Fruit fly (Drosophila melanogaster) whole organism, embryonic: ENCODE results near the gene TFAM.

ENCODE experiments used
- CG10274 ChIP-seq: fragments of 200-800 bp; sonication (Bioruptor generic); optimal IDR thresholded peaks from 3 replicates; lab custom pipeline; 2017; ENCODE audit warnings: missing biosample characterization, mild to moderate bottlenecking, missing genetic modification characterization
- CG10431 ChIP-seq: fragments of 200-800 bp; sonication (Bioruptor generic); optimal IDR thresholded peaks from 3 replicates; lab custom pipeline; 2018; ENCODE audit warnings: missing biosample characterization, mild to moderate bottlenecking, missing genetic modification characterization
- CG10565 ChIP-seq: fragments of 200-800 bp; sonication (Bioruptor generic); optimal IDR thresholded peaks from 3 replicates; lab custom pipeline; 2016; ENCODE audit warnings: missing biosample characterization, mild to moderate bottlenecking, missing genetic modification characterization
- CG11723 ChIP-seq: fragments of 200-800 bp; sonication (Bioruptor generic); optimal IDR thresholded peaks from 2 replicates; lab custom pipeline; 2017; ENCODE audit warnings: missing biosample characterization, mild to moderate bottlenecking, missing genetic modification characterization
- CG12659 ChIP-seq: fragments of 200-800 bp; sonication (Bioruptor generic); optimal IDR thresholded peaks from 3 replicates; lab custom pipeline; 2017; ENCODE audit warnings: mild to moderate bottlenecking, missing biosample characterization, missing genetic modification reagents, missing genetic modification characterization
- CG17612 ChIP-seq: fragments of 200-800 bp; sonication (Bioruptor generic); IDR thresholded peaks from 2 replicates; pipeline ENCODE4 v1.3.6; 2022; ENCODE audit warnings: missing biosample characterization, missing genetic modification characterization
- CG1832 ChIP-seq: fragments of 200-800 bp; sonication (Bioruptor generic); optimal IDR thresholded peaks from 2 replicates; lab custom pipeline; 2017; ENCODE audit warnings: missing biosample characterization, mild to moderate bottlenecking, missing genetic modification characterization, inconsistent platforms
- CG30020 ChIP-seq: fragments of 200-800 bp; optimal IDR thresholded peaks from 2 replicates; lab custom pipeline; 2019; ENCODE audit warnings: missing biosample characterization, mild to moderate bottlenecking, missing genetic modification characterization, moderate library complexity
- CG30403 ChIP-seq: fragments of 200-800 bp; sonication (Bioruptor generic); optimal IDR thresholded peaks from 3 replicates; lab custom pipeline; 2016; ENCODE audit warnings: missing biosample characterization, missing genetic modification characterization
- CG31365 ChIP-seq: fragments of 200-800 bp; sonication (Bioruptor generic); optimal IDR thresholded peaks from 2 replicates; lab custom pipeline; 2018; ENCODE audit warnings: missing biosample characterization, mild to moderate bottlenecking, missing genetic modification characterization
- CG3163 ChIP-seq: fragments of 200-800 bp; sonication (Bioruptor generic); optimal IDR thresholded peaks from 3 replicates; lab custom pipeline; 2016; ENCODE audit warnings: missing biosample characterization, missing genetic modification characterization
- CG3995 ChIP-seq: fragments of 200-800 bp; sonication (Bioruptor generic); optimal IDR thresholded peaks from 3 replicates; lab custom pipeline; 2016; ENCODE audit warnings: missing biosample characterization, missing genetic modification characterization
- CG4730 ChIP-seq: fragments of 200-800 bp; sonication (Bioruptor generic); IDR thresholded peaks from 2 replicates; pipeline ENCODE4 v1.3.6; 2022; ENCODE audit warnings: missing biosample characterization, missing genetic modification characterization
- CG6175 ChIP-seq: fragments of 200-800 bp; sonication (Bioruptor generic); IDR thresholded peaks from 3 replicates; pipeline ENCODE4 v1.3.6; 2022; ENCODE audit warnings: missing biosample characterization, missing genetic modification characterization
- CG6272 ChIP-seq: fragments of 200-800 bp; sonication (Bioruptor generic); IDR thresholded peaks from 2 replicates; pipeline ENCODE4 v1.3.6; 2022; ENCODE audit warnings: missing biosample characterization, missing genetic modification characterization
- CG9609 ChIP-seq: fragments of 200-800 bp; sonication (Bioruptor generic); optimal IDR thresholded peaks from 3 replicates; lab custom pipeline; 2016; ENCODE audit warnings: missing biosample characterization, missing genetic modification characterization
- CG9797 ChIP-seq: fragments of 200-800 bp; sonication (Bioruptor generic); optimal IDR thresholded peaks from 3 replicates; lab custom pipeline; 2018; ENCODE audit warnings: missing biosample characterization, mild to moderate bottlenecking, missing genetic modification characterization
- CTCF ChIP-seq: fragments of 200-800 bp; sonication (Bioruptor generic); optimal IDR thresholded peaks from 2 replicates; lab custom pipeline; 2017; ENCODE audit warnings: missing biosample characterization, mild to moderate bottlenecking, missing genetic modification characterization, moderate library complexity
- Dll ChIP-seq: fragments of 200-800 bp; sonication (Bioruptor generic); IDR thresholded peaks from 4 replicates; pipeline ENCODE4 v1.3.6; 2022; ENCODE audit warnings: missing biosample characterization, missing genetic modification characterization; ENCODE audit not compliant: partially characterized antibody
- ERR ChIP-seq: fragments of 200-800 bp; sonication (Bioruptor generic); optimal IDR thresholded peaks from 2 replicates; lab custom pipeline; 2016; ENCODE audit warnings: missing biosample characterization, missing genetic modification characterization
- HmgZ ChIP-seq: fragments of 200-800 bp; sonication (Bioruptor generic); optimal IDR thresholded peaks from 2 replicates; lab custom pipeline; 2018; ENCODE audit warnings: missing biosample characterization, mild to moderate bottlenecking, missing genetic modification characterization
- MTF-1 ChIP-seq: fragments of 200-800 bp; sonication (Bioruptor generic); optimal IDR thresholded peaks from 2 replicates; lab custom pipeline; 2018; ENCODE audit warnings: missing biosample characterization, mild to moderate bottlenecking, missing genetic modification characterization, borderline replicate concordance
- Med ChIP-seq: fragments of 200-800 bp; sonication (Bioruptor generic); peaks from one replicate; lab custom pipeline; 2016; ENCODE audit warnings: missing biosample characterization, missing genetic modification characterization, mild to moderate bottlenecking, inconsistent platforms, moderate library complexity
- Optix ChIP-seq: fragments of 200-800 bp; sonication (Bioruptor generic); IDR thresholded peaks from 3 replicates; pipeline ENCODE4 v1.3.6; 2022; ENCODE audit warnings: missing biosample characterization, missing genetic modification characterization
- PHDP ChIP-seq: fragments of 200-800 bp; sonication (Bioruptor generic); optimal IDR thresholded peaks from 3 replicates; lab custom pipeline; 2018; ENCODE audit warnings: missing biosample characterization, mild to moderate bottlenecking, missing genetic modification characterization, moderate library complexity
- Spps ChIP-seq: fragments of 200-800 bp; sonication (Bioruptor generic); optimal IDR thresholded peaks from 2 replicates; lab custom pipeline; 2018; ENCODE audit warnings: missing biosample characterization, mild to moderate bottlenecking, missing genetic modification characterization
- Usf ChIP-seq: fragments of 200-800 bp; sonication (Bioruptor generic); optimal IDR thresholded peaks from 2 replicates; lab custom pipeline; 2017; ENCODE audit warnings: missing genotype, missing biosample characterization, missing genetic modification characterization
- Xrp1 ChIP-seq: fragments of 200-800 bp; sonication (Bioruptor generic); IDR thresholded peaks from 2 replicates; pipeline ENCODE4 v1.3.6; 2022; ENCODE audit warnings: missing biosample characterization, missing genetic modification characterization
- ara ChIP-seq: fragments of 200-800 bp; sonication (Bioruptor generic); IDR thresholded peaks from 2 replicates; pipeline ENCODE4 v1.3.6; 2022; ENCODE audit warnings: missing biosample characterization, missing genetic modification characterization
- ash1 ChIP-seq: fragments of 200-800 bp; sonication (Bioruptor generic); optimal IDR thresholded peaks from 2 replicates; lab custom pipeline; 2018; ENCODE audit warnings: missing biosample characterization, mild to moderate bottlenecking, missing genetic modification characterization
- br ChIP-seq: fragments of >200 bp; optimal IDR thresholded peaks from 2 replicates; lab custom pipeline; 2017
- bsh ChIP-seq, 2 experiments: fragments of 200-800 bp; sonication (Bioruptor generic); optimal IDR thresholded peaks; 2 replicates each; lab custom pipeline; 2017 to 2018; ENCODE audit warnings: mild to moderate bottlenecking in 2 of 2, missing biosample characterization in 2 of 2, missing genetic modification characterization in 2 of 2, moderate library complexity in 1 of 2
- cg ChIP-seq: fragments of 200-800 bp; sonication (Bioruptor generic); optimal IDR thresholded peaks from 3 replicates; lab custom pipeline; 2019; ENCODE audit warnings: missing biosample characterization, mild to moderate bottlenecking, missing genetic modification characterization, moderate library complexity
- crol ChIP-seq: fragments of 200-800 bp; sonication (Bioruptor generic); IDR thresholded peaks from 2 replicates; pipeline ENCODE4 v1.3.6; 2022; ENCODE audit warnings: missing biosample characterization, missing genetic modification characterization
- dati ChIP-seq: fragments of 200-800 bp; sonication (Bioruptor generic); IDR thresholded peaks from 2 replicates; pipeline ENCODE4 v1.3.6; 2022; ENCODE audit warnings: missing biosample characterization, missing genetic modification characterization
- dm ChIP-seq: fragments of 200-800 bp; sonication (Bioruptor generic); optimal IDR thresholded peaks from 3 replicates; lab custom pipeline; 2016; ENCODE audit warnings: missing biosample characterization, missing genetic modification characterization
- esg ChIP-seq: fragments of 200-800 bp; sonication (Bioruptor generic); conservative IDR thresholded peaks from 2 replicates; pipeline ENCODE4 v1.3.6; 2022; ENCODE audit warnings: missing biosample characterization, missing genetic modification characterization
- fd3F ChIP-seq: fragments of 200-800 bp; sonication (Bioruptor generic); optimal IDR thresholded peaks from 2 replicates; lab custom pipeline; 2018; ENCODE audit warnings: missing biosample characterization, mild to moderate bottlenecking, missing genetic modification characterization, moderate library complexity
- fd64A ChIP-seq: fragments of 200-800 bp; sonication (Bioruptor generic); optimal IDR thresholded peaks from 3 replicates; lab custom pipeline; 2018; ENCODE audit warnings: missing biosample characterization, mild to moderate bottlenecking, missing genetic modification characterization
- gt ChIP-seq: fragments of 200-800 bp; sonication (Bioruptor generic); IDR thresholded peaks from 2 replicates; pipeline ENCODE4 v1.3.6; 2022; ENCODE audit warnings: missing biosample characterization, missing genetic modification characterization
- jigr1 ChIP-seq: fragments of 200-800 bp; sonication (Bioruptor generic); IDR thresholded peaks from 3 replicates; pipeline ENCODE4 v1.3.6; 2022; ENCODE audit warnings: missing biosample characterization, missing genetic modification characterization
- ken ChIP-seq: fragments of 200-800 bp; sonication (Bioruptor generic); IDR thresholded peaks from 3 replicates; pipeline ENCODE4 v1.3.6; 2022; ENCODE audit warnings: missing biosample characterization, missing genetic modification characterization
- lilli ChIP-seq: fragments of 200-800 bp; sonication (Bioruptor generic); optimal IDR thresholded peaks from 3 replicates; lab custom pipeline; 2016; ENCODE audit warnings: missing biosample characterization, missing genetic modification characterization
- maf-S ChIP-seq: fragments of 200-800 bp; sonication (Bioruptor generic); optimal IDR thresholded peaks from 2 replicates; lab custom pipeline; 2016; ENCODE audit warnings: missing biosample characterization, missing genetic modification characterization
- nmo ChIP-seq: fragments of 200-800 bp; sonication (Bioruptor generic); optimal IDR thresholded peaks from 2 replicates; lab custom pipeline; 2018; ENCODE audit warnings: missing biosample characterization, mild to moderate bottlenecking, missing genetic modification characterization, moderate library complexity
- pan ChIP-seq, 4 experiments: fragments of >200 bp in 3 of 4; fragments of 200-800 bp in 1 of 4; sonication (Bioruptor generic) in 1 of 4; optimal IDR thresholded peaks in 3 of 4; IDR thresholded peaks in 1 of 4; 2 replicates each; pipeline versions ENCODE4 v1.3.6 to Lab custom; 2017 to 2022; ENCODE audit warnings: missing biosample characterization in 2 of 4, missing genetic modification characterization in 2 of 4, mixed read lengths in 1 of 4
- sqz ChIP-seq: fragments of 200-800 bp; sonication (Bioruptor generic); optimal IDR thresholded peaks from 3 replicates; lab custom pipeline; 2018; ENCODE audit warnings: missing biosample characterization, mild to moderate bottlenecking, missing genetic modification characterization
- ssp ChIP-seq: fragments of 200-800 bp; sonication (Bioruptor generic); IDR thresholded peaks from 2 replicates; pipeline ENCODE4 v1.3.6; 2022; ENCODE audit warnings: missing biosample characterization, missing genetic modification characterization
- sug ChIP-seq: fragments of 200-800 bp; optimal IDR thresholded peaks from 2 replicates; lab custom pipeline; 2019; ENCODE audit warnings: missing biosample characterization, mild to moderate bottlenecking, missing genetic modification characterization, moderate library complexity
- tup ChIP-seq: fragments of 200-800 bp; sonication (Bioruptor generic); optimal IDR thresholded peaks from 2 replicates; lab custom pipeline; 2016; ENCODE audit warnings: missing biosample characterization, mild to moderate bottlenecking, missing genetic modification characterization, moderate library complexity
- unpg ChIP-seq: fragments of 200-800 bp; sonication (Bioruptor generic); optimal IDR thresholded peaks from 3 replicates; lab custom pipeline; 2018; ENCODE audit warnings: missing biosample characterization, mild to moderate bottlenecking, missing genetic modification characterization, moderate library complexity
- yki ChIP-seq: fragments of >200 bp; optimal IDR thresholded peaks from 3 replicates; lab custom pipeline; 2018

Gene TFAM

dm6 chr3R:20555720-20556280, 21.0 kb downstream of the TFAM start (continued):
- no peak for TF ChIP-seq MTF-1 (GFP tag; lab: Kevin White, UChicago)
- no peak for TF ChIP-seq CG17612 (GFP tag; lab: Robert Waterston, UW)
- TF ChIP-seq yki (lab: Kevin White, UChicago), result no peak
- TF ChIP-seq CG3163 (GFP tag; lab: Kevin White, UChicago), result no peak
- no peak for TF ChIP-seq CG30403 (GFP tag; lab: Kevin White, UChicago)
- TF ChIP-seq Dll, result peak; percentile 33; the same call in 1 of the 4 replicates
- TF ChIP-seq ERR (GFP tag; lab: Kevin White, UChicago), result no peak
- peak in 1 of 2 experiments; percentile 32 for TF ChIP-seq bsh (GFP tag; optimal IDR thresholded peaks at IDR 0.05; lab: Kevin White, UChicago)
- no peak for TF ChIP-seq CG9797
- TF ChIP-seq CG10565 (GFP tag; lab: Kevin White, UChicago), result no peak
- TF ChIP-seq fd64A (GFP tag; lab: Kevin White, UChicago), result no peak
- TF ChIP-seq ash1 (GFP tag; lab: Kevin White, UChicago), result peak; percentile 1
- TF ChIP-seq dati (GFP tag; lab: Robert Waterston, UW), result no peak
- no peak for TF ChIP-seq CG9609
- TF ChIP-seq gt (GFP tag; lab: Robert Waterston, UW), result no peak
- no peak for TF ChIP-seq Usf (GFP tag; lab: Kevin White, UChicago)
- TF ChIP-seq CG6175 (GFP tag; lab: Robert Waterston, UW), result no peak
- TF ChIP-seq ara, result no peak
- no peak for TF ChIP-seq br
- TF ChIP-seq CG4730 (GFP tag; lab: Robert Waterston, UW), result no peak
- TF ChIP-seq sqz (GFP tag; lab: Kevin White, UChicago), result no peak
- TF ChIP-seq CG10274 (GFP tag; lab: Kevin White, UChicago), result no peak
- 0 out of 3 replicates have a peak, but pooled peaks have one; percentile 57 for TF ChIP-seq ken (GFP tag; lab: Robert Waterston, UW)
- TF ChIP-seq CG31365 (tag; lab: Kevin White, UChicago), result no peak
- TF ChIP-seq Optix (GFP tag; lab: Robert Waterston, UW), result no peak
- TF ChIP-seq dm (GFP tag; lab: Kevin White, UChicago), result no peak
- TF ChIP-seq unpg (GFP tag; lab: Kevin White, UChicago), result peak; percentile 17
- TF ChIP-seq sug (tag; lab: Kevin White, UChicago), result no peak
- no peak for TF ChIP-seq CG3995 (GFP tag; lab: Kevin White, UChicago)
- no peak for TF ChIP-seq maf-S (GFP tag; lab: Kevin White, UChicago)
- peak; percentile 52 for TF ChIP-seq CG10431 (GFP tag; lab: Kevin White, UChicago)
- TF ChIP-seq CTCF (GFP tag; lab: Kevin White, UChicago), result no peak
- TF ChIP-seq CG30020 (tag; lab: Kevin White, UChicago), result no peak
- TF ChIP-seq Xrp1 (GFP tag; lab: Robert Waterston, UW), result peak; percentile 69
- TF ChIP-seq fd3F (GFP tag; lab: Kevin White, UChicago), result no peak
- TF ChIP-seq lilli (GFP tag; lab: Kevin White, UChicago), result no peak
- TF ChIP-seq PHDP (tag; lab: Kevin White, UChicago), result peak; percentile 12
- peak; percentile 14 for TF ChIP-seq cg (GFP tag; lab: Kevin White, UChicago)
- TF ChIP-seq tup (GFP tag; lab: Kevin White, UChicago), result no peak
- no peak for TF ChIP-seq pan (optimal IDR thresholded peaks at IDR 0.05; lab: Kevin White, UChicago)
- TF ChIP-seq pan (GFP tag; optimal IDR thresholded peaks at IDR 0.05 in 1 of 2, IDR thresholded peaks at IDR 0.05 in 1 of 2), result no peak
- TF ChIP-seq jigr1, result no peak
- TF ChIP-seq CG1832 (GFP tag; lab: Kevin White, UChicago), result no peak
- no peak for TF ChIP-seq Spps
- TF ChIP-seq ssp (GFP tag; lab: Robert Waterston, UW), result no peak
- no peak for TF ChIP-seq CG11723 (GFP tag; lab: Kevin White, UChicago)
- TF ChIP-seq HmgZ (tag; lab: Kevin White, UChicago), result peak; percentile 48
- no peak for TF ChIP-seq esg (GFP tag; lab: Robert Waterston, UW)
- no peak for TF ChIP-seq nmo (GFP tag; lab: Kevin White, UChicago)
- TF ChIP-seq CG6272 (GFP tag; lab: Robert Waterston, UW), result no peak
- no peak for TF ChIP-seq CG12659 (GFP tag; lab: Kevin White, UChicago)
- TF ChIP-seq Med, result no peak
- no peak for TF ChIP-seq crol (GFP tag; lab: Robert Waterston, UW)
